Fruit fly (Drosophila melanogaster) whole organism, embryonic: ENCODE results near the gene CG32267.
A peak's percentile ranks its signal among the peaks of the same experiment; 100 is the strongest.

Experiments
- Bdp1 ChIP-seq: fragments of 200-800 bp; sonication (Bioruptor generic); optimal IDR thresholded peaks from 3 replicates; lab custom pipeline; 2016; ENCODE audit warnings: missing biosample characterization, missing genetic modification characterization
- CG10147 ChIP-seq: fragments of 200-800 bp; sonication (Bioruptor generic); optimal IDR thresholded peaks from 2 replicates; lab custom pipeline; 2019; ENCODE audit warnings: missing biosample characterization, mild to moderate bottlenecking, missing genetic modification characterization, moderate library complexity
- CG10209 ChIP-seq: fragments of 200-800 bp; sonication (Bioruptor generic); optimal IDR thresholded peaks from 3 replicates; lab custom pipeline; 2017; ENCODE audit warnings: missing biosample characterization, mild to moderate bottlenecking, missing genetic modification characterization, missing genetic modification reagents
- CG10366 ChIP-seq: fragments of 200-800 bp; sonication (Bioruptor generic); IDR thresholded peaks from 2 replicates; pipeline ENCODE4 v1.3.6; 2022; ENCODE audit warnings: missing biosample characterization, missing genetic modification characterization
- CG11504 ChIP-seq: fragments of 200-800 bp; sonication (Bioruptor generic); optimal IDR thresholded peaks from 3 replicates; lab custom pipeline; 2019; ENCODE audit warnings: missing biosample characterization, mild to moderate bottlenecking, missing genetic modification characterization, moderate library complexity
- CG1233 ChIP-seq: fragments of 200-800 bp; sonication (Bioruptor generic); optimal IDR thresholded peaks from 4 replicates; lab custom pipeline; 2018; ENCODE audit warnings: missing biosample characterization, mild to moderate bottlenecking, missing genetic modification characterization
- CG15514 ChIP-seq: fragments of 200-800 bp; sonication (Bioruptor generic); optimal IDR thresholded peaks from 3 replicates; lab custom pipeline; 2017; ENCODE audit warnings: missing biosample characterization, missing genetic modification characterization, mild to moderate bottlenecking, moderate library complexity, missing genetic modification reagents
- CG15696 ChIP-seq: fragments of 200-800 bp; sonication (Bioruptor generic); optimal IDR thresholded peaks from 2 replicates; lab custom pipeline; 2019; ENCODE audit warnings: missing biosample characterization, mild to moderate bottlenecking, missing genetic modification characterization, moderate library complexity
- CG17829 ChIP-seq: fragments of 200-800 bp; optimal IDR thresholded peaks from 2 replicates; lab custom pipeline; 2019; ENCODE audit warnings: missing biosample characterization, mild to moderate bottlenecking, missing genetic modification characterization, moderate library complexity
- CG2678 ChIP-seq: fragments of 200-800 bp; sonication (Bioruptor generic); optimal IDR thresholded peaks from 3 replicates; lab custom pipeline; 2019; ENCODE audit warnings: missing biosample characterization, mild to moderate bottlenecking, missing genetic modification characterization, moderate library complexity
- CG2875 ChIP-seq: fragments of 200-800 bp; sonication (Bioruptor generic); optimal IDR thresholded peaks from 2 replicates; lab custom pipeline; 2017; ENCODE audit warnings: missing biosample characterization, mild to moderate bottlenecking, missing genetic modification characterization, missing genetic modification reagents
- CG31365 ChIP-seq: fragments of 200-800 bp; sonication (Bioruptor generic); optimal IDR thresholded peaks from 2 replicates; lab custom pipeline; 2018; ENCODE audit warnings: missing biosample characterization, mild to moderate bottlenecking, missing genetic modification characterization
- CG31441 ChIP-seq: fragments of 200-800 bp; sonication (Bioruptor generic); IDR thresholded peaks from 2 replicates; pipeline ENCODE4 v1.3.6; 2022; ENCODE audit warnings: missing biosample characterization, missing genetic modification characterization
- CG33557 ChIP-seq: fragments of 200-800 bp; sonication (Bioruptor generic); optimal IDR thresholded peaks from 2 replicates; lab custom pipeline; 2019; ENCODE audit warnings: missing biosample characterization, mild to moderate bottlenecking, missing genetic modification characterization, moderate library complexity
- CG3407 ChIP-seq: fragments of 200-800 bp; sonication (Bioruptor generic); optimal IDR thresholded peaks from 2 replicates; lab custom pipeline; 2018; ENCODE audit warnings: missing biosample characterization, mild to moderate bottlenecking, missing genetic modification characterization
- CG34376 ChIP-seq: fragments of 200-800 bp; sonication (Bioruptor generic); optimal IDR thresholded peaks from 2 replicates; lab custom pipeline; 2018; ENCODE audit warnings: missing biosample characterization, mild to moderate bottlenecking, missing genetic modification characterization
- CG3847 ChIP-seq: fragments of 200-800 bp; sonication (Bioruptor generic); IDR thresholded peaks from 2 replicates; pipeline ENCODE4 v1.3.6; 2022; ENCODE audit warnings: missing biosample characterization, missing genetic modification characterization
- CG4617 ChIP-seq: fragments of 200-800 bp; sonication (Bioruptor generic); optimal IDR thresholded peaks from 3 replicates; lab custom pipeline; 2016; ENCODE audit warnings: missing biosample characterization, missing genetic modification characterization, borderline replicate concordance
- CG4707 ChIP-seq: fragments of 200-800 bp; sonication (Bioruptor generic); optimal IDR thresholded peaks from 2 replicates; lab custom pipeline; 2018; ENCODE audit warnings: missing biosample characterization, mild to moderate bottlenecking, missing genetic modification characterization, moderate library complexity
- CG6654 ChIP-seq: fragments of 200-800 bp; sonication (Bioruptor generic); optimal IDR thresholded peaks from 2 replicates; lab custom pipeline; 2017; ENCODE audit warnings: missing biosample characterization, mild to moderate bottlenecking, missing genetic modification characterization
- CG7963 ChIP-seq: fragments of 200-800 bp; sonication (Bioruptor generic); IDR thresholded peaks from 3 replicates; pipeline ENCODE4 v1.3.6; 2022; ENCODE audit warnings: missing biosample characterization, missing genetic modification characterization; ENCODE audit not compliant: partially characterized antibody
- CG8944 ChIP-seq: fragments of 200-800 bp; sonication (Bioruptor generic); optimal IDR thresholded peaks from 3 replicates; lab custom pipeline; 2016; ENCODE audit warnings: missing biosample characterization, missing genetic modification characterization
- Deaf1 ChIP-seq: fragments of 200-800 bp; optimal IDR thresholded peaks from 3 replicates; lab custom pipeline; 2019; ENCODE audit warnings: missing biosample characterization, mild to moderate bottlenecking, missing genetic modification characterization, moderate library complexity
- Dfd ChIP-seq, 2 experiments: fragments of >200 bp; optimal IDR thresholded peaks; 2 replicates each; lab custom pipeline; 2017; ENCODE audit warnings: missing biosample characterization in 2 of 2, missing genetic modification characterization in 2 of 2
- Ets65A ChIP-seq: fragments of 200-800 bp; sonication (Bioruptor generic); peaks from one replicate; lab custom pipeline; 2016; ENCODE audit warnings: missing biosample characterization, missing genetic modification characterization
- Hand ChIP-seq: fragments of 200-800 bp; sonication (Bioruptor generic); optimal IDR thresholded peaks from 2 replicates; lab custom pipeline; 2017; ENCODE audit warnings: mild to moderate bottlenecking, missing biosample characterization, missing genetic modification reagents, missing genetic modification characterization
- Hr78 ChIP-seq, 2 experiments: fragments of 200-800 bp in 1 of 2; fragments of >200 bp in 1 of 2; sonication (Bioruptor generic) in 1 of 2; optimal IDR thresholded peaks; 2 replicates each; lab custom pipeline; 2017 to 2019; ENCODE audit warnings: missing biosample characterization in 2 of 2, missing genetic modification characterization in 2 of 2, mild to moderate bottlenecking in 1 of 2, moderate library complexity in 1 of 2
- MESR4 ChIP-seq: fragments of 200-800 bp; sonication (Bioruptor generic); optimal IDR thresholded peaks from 2 replicates; lab custom pipeline; 2018; ENCODE audit warnings: missing biosample characterization, mild to moderate bottlenecking, missing genetic modification characterization, moderate library complexity
- Nf-YA ChIP-seq: fragments of 200-800 bp; sonication (Bioruptor generic); IDR thresholded peaks from 2 replicates; pipeline ENCODE4 v1.3.6; 2022; ENCODE audit warnings: missing biosample characterization, missing genetic modification characterization
- Rx ChIP-seq: fragments of 200-800 bp; sonication (Bioruptor generic); IDR thresholded peaks from 2 replicates; pipeline ENCODE4 v1.3.6; 2022; ENCODE audit warnings: missing biosample characterization, missing genetic modification characterization
- Six4 ChIP-seq: fragments of 200-800 bp; sonication (Bioruptor generic); optimal IDR thresholded peaks from 2 replicates; lab custom pipeline; 2016; ENCODE audit warnings: missing biosample characterization, missing genetic modification characterization
- Sry-δ ChIP-seq: fragments of 200-800 bp; sonication (Bioruptor generic); optimal IDR thresholded peaks from 2 replicates; lab custom pipeline; 2016; ENCODE audit warnings: missing biosample characterization, missing genetic modification characterization
- TFAM ChIP-seq: fragments of 200-800 bp; sonication (Bioruptor generic); optimal IDR thresholded peaks from 2 replicates; lab custom pipeline; 2017; ENCODE audit warnings: missing biosample characterization, missing genetic modification characterization, inconsistent platforms
- Tbp ChIP-seq: fragments of >200 bp; optimal IDR thresholded peaks from 2 replicates; lab custom pipeline; 2018; ENCODE audit warnings: missing biosample characterization, missing genetic modification characterization
- ac ChIP-seq: fragments of 200-800 bp; sonication (Bioruptor generic); optimal IDR thresholded peaks from 3 replicates; lab custom pipeline; 2017; ENCODE audit warnings: missing biosample characterization, mild to moderate bottlenecking, missing genetic modification characterization
- ase ChIP-seq: fragments of 200-800 bp; sonication (Bioruptor generic); IDR thresholded peaks from 3 replicates; pipeline ENCODE4 v1.3.6; 2022; ENCODE audit warnings: missing biosample characterization, missing genetic modification characterization
- ato ChIP-seq: fragments of 200-800 bp; sonication (Bioruptor generic); IDR thresholded peaks from 2 replicates; pipeline ENCODE4 v1.3.6; 2022; ENCODE audit warnings: missing biosample characterization, missing genetic modification characterization; ENCODE audit not compliant: partially characterized antibody
- da ChIP-seq: fragments of 200-800 bp; sonication (Bioruptor generic); optimal IDR thresholded peaks from 2 replicates; lab custom pipeline; 2016; ENCODE audit warnings: missing biosample characterization, missing genetic modification characterization
- en ChIP-seq: fragments of 200-800 bp; sonication (Bioruptor generic); optimal IDR thresholded peaks from 2 replicates; lab custom pipeline; 2016; ENCODE audit warnings: missing biosample characterization, missing genetic modification characterization
- fd64A ChIP-seq: fragments of 200-800 bp; sonication (Bioruptor generic); optimal IDR thresholded peaks from 3 replicates; lab custom pipeline; 2018; ENCODE audit warnings: missing biosample characterization, mild to moderate bottlenecking, missing genetic modification characterization
- gfzf ChIP-seq: fragments of 200-800 bp; sonication (Bioruptor generic); optimal IDR thresholded peaks from 2 replicates; lab custom pipeline; 2016; ENCODE audit warnings: missing biosample characterization, mild to moderate bottlenecking, missing genetic modification characterization, moderate library complexity
- h ChIP-seq: fragments of >200 bp; optimal IDR thresholded peaks from 2 replicates; lab custom pipeline; 2017
- kni ChIP-seq: fragments of 200-800 bp; sonication (Bioruptor generic); optimal IDR thresholded peaks from 3 replicates; lab custom pipeline; 2017; ENCODE audit warnings: mild to moderate bottlenecking, missing biosample characterization, missing genetic modification reagents, missing genetic modification characterization
- nmo ChIP-seq: fragments of 200-800 bp; sonication (Bioruptor generic); optimal IDR thresholded peaks from 2 replicates; lab custom pipeline; 2018; ENCODE audit warnings: missing biosample characterization, mild to moderate bottlenecking, missing genetic modification characterization, moderate library complexity
- pita ChIP-seq: fragments of 200-800 bp; sonication (Bioruptor generic); optimal IDR thresholded peaks from 2 replicates; lab custom pipeline; 2017; ENCODE audit warnings: missing biosample characterization, mild to moderate bottlenecking, missing genetic modification characterization
- tx ChIP-seq: fragments of 200-800 bp; sonication (Bioruptor generic); optimal IDR thresholded peaks from 2 replicates; lab custom pipeline; 2016; ENCODE audit warnings: missing biosample characterization, missing genetic modification characterization
- unc-4 ChIP-seq: fragments of 200-800 bp; sonication (Bioruptor generic); IDR thresholded peaks from 2 replicates; pipeline ENCODE4 v1.3.6; 2022; ENCODE audit warnings: missing biosample characterization, missing genetic modification characterization; ENCODE audit not compliant: partially characterized antibody
- vnd ChIP-seq: fragments of 200-800 bp; sonication (Bioruptor generic); IDR thresholded peaks from 3 replicates; pipeline ENCODE4 v1.3.6; 2022; ENCODE audit warnings: missing biosample characterization, missing genetic modification characterization; ENCODE audit not compliant: partially characterized antibody

CG32267 gene

dm6 chr3L:3518512-3519492 lies 46.9 kb upstream of the CG32267 start (continued):
- TF ChIP-seq da (GFP tag; lab: Kevin White, UChicago), result no peak
- no peak for TF ChIP-seq Six4 (GFP tag; lab: Kevin White, UChicago)
- TF ChIP-seq CG31441 (GFP tag; lab: Robert Waterston, UW), result peak; percentile 13; the same call in 1 of the 2 replicates
- no peak for TF ChIP-seq pita (GFP tag; lab: Kevin White, UChicago)
- no peak for TF ChIP-seq CG3407
- TF ChIP-seq h (lab: Kevin White, UChicago), result no peak
- TF ChIP-seq Hand (GFP tag; lab: Kevin White, UChicago), result no peak
- peak; percentile 4 for TF ChIP-seq CG11504 (tag; lab: Kevin White, UChicago)
- TF ChIP-seq CG7963, result no peak
- TF ChIP-seq CG15696 (tag; lab: Kevin White, UChicago), result peak; percentile 84
- no peak for TF ChIP-seq CG6654 (GFP tag; lab: Kevin White, UChicago)
- TF ChIP-seq Rx (GFP tag; lab: Robert Waterston, UW), result no peak
- TF ChIP-seq TFAM (GFP tag; lab: Kevin White, UChicago), result no peak
- TF ChIP-seq CG15514 (GFP tag; lab: Kevin White, UChicago), result peak; percentile 37
- TF ChIP-seq ac (GFP tag; lab: Kevin White, UChicago), result peak; percentile 66
- TF ChIP-seq CG4707 (GFP tag; lab: Kevin White, UChicago), result peak; percentile 22
- no peak for TF ChIP-seq CG31365
- no peak for TF ChIP-seq CG10366
- TF ChIP-seq CG34376, result no peak
- no peak for TF ChIP-seq Bdp1 (GFP tag; lab: Kevin White, UChicago)
- TF ChIP-seq en (GFP tag; lab: Kevin White, UChicago), result no peak
- TF ChIP-seq CG3847 (GFP tag; lab: Robert Waterston, UW), result no peak
- TF ChIP-seq CG2678, result peak; percentile 63
- no peak for TF ChIP-seq vnd (GFP tag; lab: Robert Waterston, UW)
- TF ChIP-seq CG1233 (GFP tag; lab: Kevin White, UChicago), result peak; percentile 25
- no peak for TF ChIP-seq Deaf1 (tag; lab: Kevin White, UChicago)
- TF ChIP-seq Ets65A (GFP tag; lab: Kevin White, UChicago), result peak; percentile 17
- TF ChIP-seq kni (GFP tag; lab: Kevin White, UChicago), result no peak
- no peak for TF ChIP-seq nmo (GFP tag; lab: Kevin White, UChicago)
- TF ChIP-seq Tbp (GFP tag; lab: Kevin White, UChicago), result no peak
- TF ChIP-seq Sry-δ (GFP tag; lab: Kevin White, UChicago), result no peak
- no peak for TF ChIP-seq Hr78 (GFP tag; optimal IDR thresholded peaks at IDR 0.05; lab: Kevin White, UChicago)
- peak; percentile 12 for TF ChIP-seq fd64A (GFP tag; lab: Kevin White, UChicago)
- TF ChIP-seq MESR4 (GFP tag; lab: Kevin White, UChicago), result no peak
- no peak for TF ChIP-seq gfzf (GFP tag; lab: Kevin White, UChicago)
- TF ChIP-seq CG10209 (GFP tag; lab: Kevin White, UChicago), result peak; percentile 44
- no peak for TF ChIP-seq CG4617 (GFP tag; lab: Kevin White, UChicago)
- TF ChIP-seq CG10147 (GFP tag; lab: Kevin White, UChicago), result no peak
- TF ChIP-seq CG8944 (GFP tag; lab: Kevin White, UChicago), result no peak
- no peak for TF ChIP-seq CG2875 (GFP tag; lab: Kevin White, UChicago)
- TF ChIP-seq ato (GFP tag; lab: Robert Waterston, UW), result no peak
- no peak for TF ChIP-seq tx (GFP tag; lab: Kevin White, UChicago)
- TF ChIP-seq unc-4 (GFP tag; lab: Robert Waterston, UW), result no peak
- TF ChIP-seq CG33557 (GFP tag; lab: Kevin White, UChicago), result peak; percentile 63
- TF ChIP-seq Dfd (GFP tag; optimal IDR thresholded peaks at IDR 0.05; lab: Kevin White, UChicago), result no peak
- no peak for TF ChIP-seq Nf-YA (GFP tag; lab: Robert Waterston, UW)
- TF ChIP-seq CG17829 (tag; lab: Kevin White, UChicago), result no peak
- no peak for TF ChIP-seq ase (GFP tag; lab: Robert Waterston, UW)
